Fruit fly (Drosophila melanogaster) whole organism, embryonic: Measurements from ENCODE around the gene qless.

ENCODE experiments used
- Abd-B ChIP-seq: fragments of 200-800 bp; sonication (Bioruptor generic); optimal IDR thresholded peaks from 2 replicates; lab custom pipeline; 2018; ENCODE audit warnings: missing biosample characterization, mild to moderate bottlenecking, missing genetic modification characterization, moderate library complexity
- Asciz ChIP-seq: fragments of 200-800 bp; sonication (Bioruptor generic); optimal IDR thresholded peaks from 2 replicates; lab custom pipeline; 2017; ENCODE audit warnings: missing biosample characterization, mild to moderate bottlenecking, missing genetic modification characterization, missing genetic modification reagents
- Awh ChIP-seq: fragments of 200-800 bp; sonication (Bioruptor generic); IDR thresholded peaks from 2 replicates; pipeline ENCODE4, ENCODE4 v1.3.6; 2022; ENCODE audit warnings: missing biosample characterization, missing genetic modification characterization
- Blimp-1 ChIP-seq: fragments of 200-800 bp; sonication (Bioruptor generic); optimal IDR thresholded peaks from 3 replicates; lab custom pipeline; 2018; ENCODE audit warnings: missing biosample characterization, missing genetic modification characterization, mild to moderate bottlenecking, moderate library complexity, missing genetic modification reagents
- CG12071 ChIP-seq: fragments of 200-800 bp; sonication (Bioruptor generic); optimal IDR thresholded peaks from 3 replicates; lab custom pipeline; 2018; ENCODE audit warnings: missing biosample characterization, mild to moderate bottlenecking, missing genetic modification characterization
- CG12391 ChIP-seq: fragments of 200-800 bp; sonication (Bioruptor generic); optimal IDR thresholded peaks from 3 replicates; lab custom pipeline; 2018; ENCODE audit warnings: missing biosample characterization, mild to moderate bottlenecking, missing genetic modification characterization, moderate library complexity
- CG14014 ChIP-seq: fragments of 200-800 bp; sonication (Bioruptor generic); IDR thresholded peaks from 2 replicates; pipeline ENCODE4 v1.3.6; 2022; ENCODE audit warnings: missing biosample characterization, missing genetic modification characterization
- CG15514 ChIP-seq: fragments of 200-800 bp; sonication (Bioruptor generic); optimal IDR thresholded peaks from 3 replicates; lab custom pipeline; 2017; ENCODE audit warnings: missing biosample characterization, missing genetic modification characterization, mild to moderate bottlenecking, moderate library complexity, missing genetic modification reagents
- CG1603 ChIP-seq: fragments of 200-800 bp; sonication (Bioruptor generic); optimal IDR thresholded peaks from 2 replicates; lab custom pipeline; 2019; ENCODE audit warnings: missing biosample characterization, mild to moderate bottlenecking, missing genetic modification characterization, moderate library complexity
- CG17359 ChIP-seq: fragments of 200-800 bp; sonication (Bioruptor generic); optimal IDR thresholded peaks from 3 replicates; lab custom pipeline; 2018; ENCODE audit warnings: missing biosample characterization, mild to moderate bottlenecking, missing genetic modification characterization, moderate library complexity
- CG17385 ChIP-seq: fragments of 200-800 bp; sonication (Bioruptor generic); optimal IDR thresholded peaks from 3 replicates; lab custom pipeline; 2018; ENCODE audit warnings: missing biosample characterization, mild to moderate bottlenecking, missing genetic modification characterization
- CG31441 ChIP-seq: fragments of 200-800 bp; sonication (Bioruptor generic); IDR thresholded peaks from 2 replicates; pipeline ENCODE4 v1.3.6; 2022; ENCODE audit warnings: missing biosample characterization, missing genetic modification characterization
- CG4404 ChIP-seq: fragments of 200-800 bp; sonication (Bioruptor generic); IDR thresholded peaks from 2 replicates; pipeline ENCODE4 v1.3.6; 2022; ENCODE audit warnings: missing biosample characterization, missing genetic modification characterization
- CG6654 ChIP-seq: fragments of 200-800 bp; sonication (Bioruptor generic); optimal IDR thresholded peaks from 2 replicates; lab custom pipeline; 2017; ENCODE audit warnings: missing biosample characterization, mild to moderate bottlenecking, missing genetic modification characterization
- CG8089 ChIP-seq: fragments of 200-800 bp; sonication (Bioruptor generic); optimal IDR thresholded peaks from 3 replicates; lab custom pipeline; 2016; ENCODE audit warnings: missing biosample characterization, missing genetic modification characterization
- CG9437 ChIP-seq: fragments of 200-800 bp; sonication (Bioruptor generic); optimal IDR thresholded peaks from 2 replicates; lab custom pipeline; 2018; ENCODE audit warnings: missing biosample characterization, mild to moderate bottlenecking, missing genetic modification characterization
- CG9817 ChIP-seq: fragments of 200-800 bp; sonication (Bioruptor generic); optimal IDR thresholded peaks from 2 replicates; lab custom pipeline; 2018; ENCODE audit warnings: missing biosample characterization, mild to moderate bottlenecking, missing genetic modification characterization, moderate library complexity
- CG9876 ChIP-seq: fragments of 200-800 bp; sonication (Bioruptor generic); optimal IDR thresholded peaks from 2 replicates; lab custom pipeline; 2016; ENCODE audit warnings: missing biosample characterization, missing genetic modification characterization
- Fer1 ChIP-seq: fragments of 200-800 bp; sonication (Bioruptor generic); optimal IDR thresholded peaks from 2 replicates; lab custom pipeline; 2017; ENCODE audit warnings: missing biosample characterization, mild to moderate bottlenecking, missing genetic modification characterization
- Lhr ChIP-seq: fragments of 200-800 bp; sonication (Bioruptor generic); optimal IDR thresholded peaks from 3 replicates; lab custom pipeline; 2017; ENCODE audit warnings: mild to moderate bottlenecking, missing biosample characterization, missing genetic modification reagents, missing genetic modification characterization
- Lim3 ChIP-seq: fragments of 200-800 bp; sonication (Bioruptor generic); IDR thresholded peaks from 2 replicates; pipeline ENCODE4 v1.3.6; 2022; ENCODE audit warnings: missing biosample characterization, missing genetic modification characterization
- Nf-YB ChIP-seq: fragments of 200-800 bp; sonication (Bioruptor generic); optimal IDR thresholded peaks from 3 replicates; lab custom pipeline; 2019; ENCODE audit warnings: missing biosample characterization, mild to moderate bottlenecking, missing genetic modification characterization, moderate library complexity
- PHDP ChIP-seq: fragments of 200-800 bp; sonication (Bioruptor generic); optimal IDR thresholded peaks from 3 replicates; lab custom pipeline; 2018; ENCODE audit warnings: missing biosample characterization, mild to moderate bottlenecking, missing genetic modification characterization, moderate library complexity
- al ChIP-seq: fragments of 200-800 bp; sonication (Bioruptor generic); IDR thresholded peaks from 2 replicates; pipeline ENCODE4 v1.3.6; 2022; ENCODE audit warnings: missing biosample characterization, missing genetic modification characterization
- amos ChIP-seq: fragments of 200-800 bp; sonication (Bioruptor generic); IDR thresholded peaks from 2 replicates; pipeline ENCODE4 v1.3.6; 2022; ENCODE audit warnings: missing biosample characterization, missing genetic modification characterization; ENCODE audit not compliant: partially characterized antibody
- ase ChIP-seq: fragments of 200-800 bp; sonication (Bioruptor generic); IDR thresholded peaks from 3 replicates; pipeline ENCODE4 v1.3.6; 2022; ENCODE audit warnings: missing biosample characterization, missing genetic modification characterization
- ato ChIP-seq: fragments of 200-800 bp; sonication (Bioruptor generic); IDR thresholded peaks from 2 replicates; pipeline ENCODE4 v1.3.6; 2022; ENCODE audit warnings: missing biosample characterization, missing genetic modification characterization; ENCODE audit not compliant: partially characterized antibody
- chif ChIP-seq, 2 experiments: fragments of 200-800 bp; sonication (Bioruptor generic); optimal IDR thresholded peaks; 3 replicates each; lab custom pipeline; 2016; ENCODE audit warnings: missing biosample characterization in 2 of 2, missing genetic modification characterization in 2 of 2
- crc ChIP-seq: fragments of 200-800 bp; sonication (Bioruptor generic); optimal IDR thresholded peaks from 2 replicates; lab custom pipeline; 2016; ENCODE audit warnings: missing biosample characterization, missing genetic modification characterization
- danr ChIP-seq: fragments of 200-800 bp; sonication (Bioruptor generic); IDR thresholded peaks from 2 replicates; pipeline ENCODE4 v1.3.6; 2022; ENCODE audit warnings: missing biosample characterization, missing genetic modification characterization
- dimm ChIP-seq: fragments of 200-800 bp; sonication (Bioruptor generic); IDR thresholded peaks from 2 replicates; pipeline ENCODE4 v1.3.6; 2022; ENCODE audit warnings: missing biosample characterization, missing genetic modification characterization
- disco-r ChIP-seq: fragments of 200-800 bp; sonication (Bioruptor generic); optimal IDR thresholded peaks from 2 replicates; lab custom pipeline; 2016; ENCODE audit warnings: missing biosample characterization, missing genetic modification characterization
- eve ChIP-seq, 2 experiments: fragments of >200 bp; optimal IDR thresholded peaks; 2 replicates each; lab custom pipeline; 2017; ENCODE audit warnings: missing biosample characterization in 2 of 2, missing genetic modification characterization in 2 of 2
- gce ChIP-seq: fragments of 200-800 bp; sonication (Bioruptor generic); IDR thresholded peaks from 3 replicates; pipeline ENCODE4 v1.3.6; 2022; ENCODE audit warnings: missing biosample characterization, missing genetic modification characterization
- gcm2 ChIP-seq: fragments of 200-800 bp; sonication (Bioruptor generic); optimal IDR thresholded peaks from 2 replicates; lab custom pipeline; 2016; ENCODE audit warnings: missing biosample characterization, missing genetic modification characterization
- gfzf ChIP-seq: fragments of 200-800 bp; sonication (Bioruptor generic); optimal IDR thresholded peaks from 2 replicates; lab custom pipeline; 2016; ENCODE audit warnings: missing biosample characterization, mild to moderate bottlenecking, missing genetic modification characterization, moderate library complexity
- gro ChIP-seq: fragments of 200-800 bp; sonication (Bioruptor generic); optimal IDR thresholded peaks from 2 replicates; lab custom pipeline; 2016; ENCODE audit warnings: missing biosample characterization, missing genetic modification characterization
- ham ChIP-seq: fragments of 200-800 bp; sonication (Bioruptor generic); IDR thresholded peaks from 2 replicates; pipeline ENCODE4 v1.3.6; 2022; ENCODE audit warnings: missing biosample characterization, missing genetic modification characterization
- jigr1 ChIP-seq: fragments of 200-800 bp; sonication (Bioruptor generic); IDR thresholded peaks from 3 replicates; pipeline ENCODE4 v1.3.6; 2022; ENCODE audit warnings: missing biosample characterization, missing genetic modification characterization
- oc ChIP-seq: fragments of 200-800 bp; sonication (Bioruptor generic); optimal IDR thresholded peaks from 2 replicates; lab custom pipeline; 2018; ENCODE audit warnings: missing biosample characterization, mild to moderate bottlenecking, missing genetic modification characterization, moderate library complexity
- org-1 ChIP-seq: fragments of 200-800 bp; sonication (Bioruptor generic); optimal IDR thresholded peaks from 2 replicates; lab custom pipeline; 2017; ENCODE audit warnings: missing biosample characterization, missing genetic modification characterization
- pita ChIP-seq: fragments of 200-800 bp; sonication (Bioruptor generic); optimal IDR thresholded peaks from 2 replicates; lab custom pipeline; 2017; ENCODE audit warnings: missing biosample characterization, mild to moderate bottlenecking, missing genetic modification characterization
- pros ChIP-seq: fragments of 200-800 bp; sonication (Bioruptor generic); optimal IDR thresholded peaks from 3 replicates; lab custom pipeline; 2019; ENCODE audit warnings: missing biosample characterization, mild to moderate bottlenecking, missing genetic modification characterization, moderate library complexity
- scrt ChIP-seq: fragments of 200-800 bp; sonication (Bioruptor generic); optimal IDR thresholded peaks from 2 replicates; lab custom pipeline; 2018; ENCODE audit warnings: missing biosample characterization, mild to moderate bottlenecking, missing genetic modification characterization, moderate library complexity
- slou ChIP-seq: fragments of 200-800 bp; sonication (Bioruptor generic); optimal IDR thresholded peaks from 3 replicates; lab custom pipeline; 2016; ENCODE audit warnings: missing biosample characterization, missing genetic modification characterization
- sr ChIP-seq: fragments of 200-800 bp; sonication (Bioruptor generic); IDR thresholded peaks from 3 replicates; pipeline ENCODE4 v1.3.6; 2022; ENCODE audit warnings: missing biosample characterization, missing genetic modification characterization
- tap ChIP-seq: fragments of 200-800 bp; optimal IDR thresholded peaks from 3 replicates; lab custom pipeline; 2019; ENCODE audit warnings: missing biosample characterization, mild to moderate bottlenecking, missing genetic modification characterization, moderate library complexity
- zen2 ChIP-seq: fragments of 200-800 bp; sonication (Bioruptor generic); IDR thresholded peaks from 3 replicates; pipeline ENCODE4 v1.3.6; 2022; ENCODE audit warnings: missing biosample characterization, missing genetic modification characterization; ENCODE audit not compliant: partially characterized antibody
- zfh2 ChIP-seq: fragments of 200-800 bp; sonication (Bioruptor generic); optimal IDR thresholded peaks from 2 replicates; lab custom pipeline; 2016; ENCODE audit warnings: missing biosample characterization, missing genetic modification characterization

qless gene

DNA sequence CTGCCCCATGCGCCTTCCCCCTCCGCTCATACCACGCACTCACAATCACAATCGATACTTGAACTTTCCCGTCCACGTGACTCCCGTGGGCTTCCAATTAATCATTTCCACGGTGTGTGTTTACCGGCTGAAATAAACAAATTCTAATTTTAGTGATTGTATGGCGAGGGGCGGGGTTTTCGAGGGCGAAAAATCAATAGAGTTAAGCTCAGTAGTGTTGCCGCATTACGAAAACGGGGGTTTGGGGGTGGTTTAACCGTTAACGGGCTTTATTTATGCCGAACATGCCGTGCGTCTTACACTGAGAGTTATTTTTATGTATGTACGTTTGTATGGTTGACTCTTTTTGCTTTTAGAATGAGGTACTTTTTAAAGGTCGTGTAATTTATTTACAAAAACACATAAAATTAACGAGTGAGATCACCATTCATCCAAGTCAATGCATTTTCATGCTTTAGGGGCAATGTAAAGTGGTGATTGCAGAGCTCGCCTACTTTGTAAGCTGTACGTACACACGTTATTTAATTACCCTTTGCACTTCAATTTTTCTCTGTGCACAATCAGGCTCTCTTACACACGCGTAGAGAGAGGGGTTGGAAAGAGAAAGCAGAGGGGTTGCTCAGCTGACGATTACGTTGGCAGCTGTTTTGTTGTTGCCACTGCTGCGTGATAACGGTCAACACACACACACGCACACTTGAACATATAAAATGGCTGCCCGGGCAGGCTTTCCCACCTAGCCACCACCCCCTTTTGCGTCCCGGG, 30.1 kb downstream of the qless start (continued):
- TF ChIP-seq pros (GFP tag; lab: Kevin White, UChicago): peak; percentile 63
- TF ChIP-seq Fer1 (GFP tag; lab: Kevin White, UChicago): peak; percentile 93
- TF ChIP-seq gce (GFP tag; lab: Robert Waterston, UW): no peak
- no peak for TF ChIP-seq Lim3
- TF ChIP-seq Nf-YB (GFP tag; lab: Kevin White, UChicago): peak; percentile 66
- no peak for TF ChIP-seq ase
- TF ChIP-seq Abd-B (GFP tag; lab: Kevin White, UChicago): peak; percentile 77
- TF ChIP-seq ato (GFP tag; lab: Robert Waterston, UW): no peak
- TF ChIP-seq crc (GFP tag; lab: Kevin White, UChicago): peak; percentile 80
- TF ChIP-seq zen2 (GFP tag; lab: Robert Waterston, UW): no peak
- peak; percentile 77 for TF ChIP-seq Blimp-1 (GFP tag; lab: Kevin White, UChicago)
- TF ChIP-seq gfzf: no peak
- peak; percentile 74 for TF ChIP-seq Asciz (GFP tag; lab: Kevin White, UChicago)
- TF ChIP-seq CG9817 (tag; lab: Kevin White, UChicago): peak; percentile 85
- no peak for TF ChIP-seq CG31441 (GFP tag; lab: Robert Waterston, UW)
- no peak for TF ChIP-seq amos (GFP tag; lab: Robert Waterston, UW)
- TF ChIP-seq CG9876 (GFP tag; lab: Kevin White, UChicago): peak; percentile 63
- no peak for TF ChIP-seq al
- TF ChIP-seq sr (GFP tag; lab: Robert Waterston, UW): no peak
- peak; percentile 74 for TF ChIP-seq CG12071 (GFP tag; lab: Kevin White, UChicago)
- TF ChIP-seq Awh (GFP tag; lab: Robert Waterston, UW): no peak
- TF ChIP-seq CG15514: peak; percentile 70
- TF ChIP-seq CG14014 (GFP tag; lab: Robert Waterston, UW): no peak
- TF ChIP-seq danr (GFP tag; lab: Robert Waterston, UW): no peak
- peak; percentile 88 for TF ChIP-seq PHDP (tag; lab: Kevin White, UChicago)
- TF ChIP-seq eve (GFP tag; optimal IDR thresholded peaks at IDR 0.05; lab: Kevin White, UChicago): peak in 1 of 2 experiments; percentile 26
- peak; percentile 89 for TF ChIP-seq CG12391 (tag; lab: Kevin White, UChicago)
- TF ChIP-seq CG8089: peak; percentile 75
- TF ChIP-seq pita (GFP tag; lab: Kevin White, UChicago): no peak
- TF ChIP-seq slou: peak; percentile 75
- peak; percentile 29 for TF ChIP-seq gcm2
- no peak for TF ChIP-seq ham (GFP tag; lab: Robert Waterston, UW)
- TF ChIP-seq CG4404 (GFP tag; lab: Robert Waterston, UW): no peak
- TF ChIP-seq chif (GFP tag; optimal IDR thresholded peaks at IDR 0.05; lab: Kevin White, UChicago): peak; percentile 67 to 87
- peak; percentile 90 for TF ChIP-seq org-1
- peak; percentile 73 for TF ChIP-seq CG9437 (GFP tag; lab: Kevin White, UChicago)
- peak; percentile 70 for TF ChIP-seq zfh2
- TF ChIP-seq CG6654 (GFP tag; lab: Kevin White, UChicago): peak; percentile 28
- TF ChIP-seq disco-r (GFP tag; lab: Kevin White, UChicago): peak; percentile 73
- TF ChIP-seq CG17359 (tag; lab: Kevin White, UChicago): peak; percentile 81
- TF ChIP-seq Lhr: peak; percentile 54
- peak; percentile 78 for TF ChIP-seq CG17385 (GFP tag; lab: Kevin White, UChicago)
- TF ChIP-seq dimm (GFP tag; lab: Robert Waterston, UW): no peak
- TF ChIP-seq scrt: peak; percentile 71
- TF ChIP-seq oc (tag; lab: Kevin White, UChicago): peak; percentile 78
- peak; percentile 69 for TF ChIP-seq gro (GFP tag; lab: Kevin White, UChicago)
- peak; percentile 84 for TF ChIP-seq CG1603 (tag; lab: Kevin White, UChicago)
- peak; percentile 76 for TF ChIP-seq tap
- no peak for TF ChIP-seq jigr1 (GFP tag; lab: Robert Waterston, UW)
